Worm (Caenorhabditis elegans) whole organism, L4/young adult: Measurements from ENCODE around the gene swsn-7.

Source experiments
- W03F9.2 ChIP-seq: fragments of 150-350 bp; optimal IDR thresholded peaks from 2 replicates; lab custom pipeline; 2014; ENCODE audit warnings: missing biosample characterization, missing genetic modification characterization
- him-1 ChIP-seq: sonication (generic microtip); optimal IDR thresholded peaks from 2 replicates; lab custom pipeline; 2016; ENCODE audit warnings: missing genotype, missing genetic modification reagents, missing genetic modification characterization, missing compliant biosample characterization

DNA sequence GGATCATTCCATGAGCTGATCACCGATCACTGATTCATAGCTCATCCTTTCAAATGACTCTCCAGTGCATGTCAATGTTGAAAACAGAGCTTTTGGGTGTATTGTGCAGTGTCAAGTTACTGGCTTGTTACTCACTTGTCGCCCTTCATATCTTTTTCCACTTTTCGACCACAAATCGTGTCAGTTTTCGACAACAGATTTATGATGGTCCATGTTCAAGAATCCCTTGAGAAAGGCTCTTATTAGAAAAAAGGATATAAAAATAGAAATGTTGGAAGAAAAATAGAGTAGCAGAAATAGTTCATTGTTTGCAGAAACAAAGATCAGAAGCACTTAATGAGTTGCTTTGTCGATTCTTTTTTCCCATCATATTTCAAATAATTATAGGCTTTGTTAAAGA, 44.1 kb downstream of the swsn-7 start:
- no peak for TF ChIP-seq him-1 (tag; lab: Kevin White, UChicago)
- no peak for TF ChIP-seq W03F9.2 (tag; lab: Kevin White, UChicago)
